Fruit fly (Drosophila melanogaster) whole organism: Measurements from ENCODE around the gene Mst84Db.

ENCODE experiments used
- CG8478 ChIP-seq: fragments of >200 bp; optimal IDR thresholded peaks from 2 replicates; lab custom pipeline; 2018; ENCODE audit warnings: inconsistent platforms
- Dll ChIP-seq: fragments of >200 bp; optimal IDR thresholded peaks from 2 replicates; lab custom pipeline; 2017
- EcR ChIP-seq, 2 experiments: fragments of >200 bp; optimal IDR thresholded peaks; 2 replicates each; lab custom pipeline; 2017; ENCODE audit warnings: missing biosample characterization in 2 of 2, missing genetic modification characterization in 2 of 2, missing genetic modification reagents in 2 of 2
- pan ChIP-seq: fragments of >200 bp; optimal IDR thresholded peaks from 2 replicates; lab custom pipeline; 2017
- psq ChIP-seq: fragments of >200 bp; optimal IDR thresholded peaks from 2 replicates; lab custom pipeline; 2017
- usp ChIP-seq: fragments of >200 bp; optimal IDR thresholded peaks from 2 replicates; lab custom pipeline; 2017; ENCODE audit warnings: missing biosample characterization, missing genetic modification characterization, mixed read lengths

dm6 chr3R:7334613-7335012 lies 30.8 kb downstream of the Mst84Db start:
- TF ChIP-seq pan (lab: Kevin White, UChicago) = no peak
- no peak for TF ChIP-seq usp (GFP tag; lab: Kevin White, UChicago)
- no peak for TF ChIP-seq psq (lab: Kevin White, UChicago)
- no peak for TF ChIP-seq EcR (GFP tag; optimal IDR thresholded peaks at IDR 0.05; lab: Kevin White, UChicago)
- no peak for TF ChIP-seq CG8478 (lab: Kevin White, UChicago)
- TF ChIP-seq Dll (lab: Kevin White, UChicago) = no peak
